Worm (Caenorhabditis elegans): ENCODE measurements around the gene C23G10.7.

ce11 chrIII:6147903-6148302, 50.3 kb downstream of the C23G10.7 start, which contains the start of gene Y42G9A.2:
- no peak for TF ChIP-seq pqm-1 (tag; optimal IDR thresholded peaks at IDR 0.05)
- no peak for TF ChIP-seq nhr-25 (tag; optimal IDR thresholded peaks at IDR 0.05)
- TF ChIP-seq elt-1 (tag; optimal IDR thresholded peaks at IDR 0.05), result no peak
